Worm (Caenorhabditis elegans) whole organism, late embryonic: ENCODE data around the gene elo-1.

ENCODE experiments used
- ama-1 ChIP-seq: fragments of 150-350 bp; optimal IDR thresholded peaks from 2 replicates; lab custom pipeline; 2014
- ceh-45 ChIP-seq: fragments of 200-800 bp; sonication (Bioruptor generic); IDR thresholded peaks from 2 replicates; pipeline ENCODE4 v1.3.6; 2022; ENCODE audit warnings: missing genetic modification reagents, missing genetic modification characterization, missing compliant biosample characterization
- che-1 ChIP-seq: sonication (generic microtip); optimal IDR thresholded peaks from 2 replicates; lab custom pipeline; 2016; ENCODE audit warnings: mild to moderate bottlenecking, missing genetic modification characterization, missing compliant biosample characterization
- elt-2 ChIP-seq: sonication (generic microtip); optimal IDR thresholded peaks from 2 replicates; lab custom pipeline; 2016; ENCODE audit warnings: missing genetic modification reagents, missing genetic modification characterization, missing compliant biosample characterization
- fkh-10 ChIP-seq: fragments of 150-350 bp; optimal IDR thresholded peaks from 2 replicates; lab custom pipeline; 2014; ENCODE audit warnings: missing biosample characterization, missing genetic modification reagents, missing genetic modification characterization
- sdc-2 ChIP-seq: sonication (generic microtip); optimal IDR thresholded peaks from 2 replicates; lab custom pipeline; 2016; ENCODE audit warnings: missing genotype, missing genetic modification characterization, missing compliant biosample characterization
- zip-5 ChIP-seq: sonication (generic microtip); optimal IDR thresholded peaks from 2 replicates; lab custom pipeline; 2016; ENCODE audit warnings: missing genetic modification characterization, missing compliant biosample characterization

- TF ChIP-seq che-1 (tag; lab: Kevin White, UChicago) (no peak), ama-1 (lab: Kevin White, UChicago) (no peak), zip-5 (tag; lab: Kevin White, UChicago) (no peak), elt-2 (tag; lab: Kevin White, UChicago) (no peak), sdc-2 (tag; lab: Kevin White, UChicago) (no peak), fkh-10 (GFP tag; lab: Kevin White, UChicago) (no peak), ceh-45 (GFP tag; lab: Robert Waterston, UW) (no peak)
Observed at ce11 chrIV:9536124-9536523, 10.0 kb downstream of the elo-1 start.
